Worm (Caenorhabditis elegans): ENCODE data around the gene ZK673.2.
"Not testable (repeated sequence)": the region's sequence is repeated elsewhere in the genome, so short reads cannot be mapped to it uniquely, and the experiment has no call there.

Gene ZK673.2

DNA sequence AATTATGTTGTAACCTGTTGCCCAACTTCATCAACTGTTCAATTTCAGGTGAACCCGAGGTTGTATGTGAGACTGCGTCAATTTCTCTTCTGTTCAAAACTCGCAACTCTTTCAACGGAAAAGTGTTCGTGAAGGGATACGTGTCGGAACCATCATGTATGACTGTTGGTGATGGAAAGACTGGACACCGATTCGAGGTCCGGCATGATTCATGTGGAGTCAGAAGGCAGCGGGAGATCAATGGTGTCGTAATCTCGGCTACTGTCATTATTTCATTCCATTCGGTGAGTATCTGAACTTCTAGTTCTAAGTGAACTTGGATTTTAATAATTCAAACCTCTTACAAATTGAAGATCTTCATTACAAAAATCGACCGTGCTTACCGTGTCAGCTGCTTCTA, 10.2 kb upstream of the ZK673.2 start:
- TF ChIP-seq pag-3 (tag; optimal IDR thresholded peaks at IDR 0.05; ENCODE audit: borderline replicate concordance) (no peak), odd-2 (tag; optimal IDR thresholded peaks at IDR 0.05) (no peak), ztf-16 (tag; optimal IDR thresholded peaks at IDR 0.05) (no peak), ceh-6 (GFP tag; optimal IDR thresholded peaks at IDR 0.05) (no peak), ceh-31 (tag; optimal IDR thresholded peaks at IDR 0.05) (no peak), C08G9.2 (tag; optimal IDR thresholded peaks at IDR 0.05) (no peak), C38D4.7 (GFP tag; optimal IDR thresholded peaks at IDR 0.05) (no peak), gmeb-2 (tag; optimal IDR thresholded peaks at IDR 0.05) (no peak), madf-2 (tag; optimal IDR thresholded peaks at IDR 0.05) (no peak), T23F11.4 (GFP tag; optimal IDR thresholded peaks at IDR 0.05) (no peak), dve-1 (tag; optimal IDR thresholded peaks at IDR 0.05) (no peak), nfya-1 (tag; optimal IDR thresholded peaks at IDR 0.05) (no peak), ref-2 (tag; optimal IDR thresholded peaks at IDR 0.05) (no peak), zip-5 (tag; optimal IDR thresholded peaks at IDR 0.05) (no peak)

DNA sequence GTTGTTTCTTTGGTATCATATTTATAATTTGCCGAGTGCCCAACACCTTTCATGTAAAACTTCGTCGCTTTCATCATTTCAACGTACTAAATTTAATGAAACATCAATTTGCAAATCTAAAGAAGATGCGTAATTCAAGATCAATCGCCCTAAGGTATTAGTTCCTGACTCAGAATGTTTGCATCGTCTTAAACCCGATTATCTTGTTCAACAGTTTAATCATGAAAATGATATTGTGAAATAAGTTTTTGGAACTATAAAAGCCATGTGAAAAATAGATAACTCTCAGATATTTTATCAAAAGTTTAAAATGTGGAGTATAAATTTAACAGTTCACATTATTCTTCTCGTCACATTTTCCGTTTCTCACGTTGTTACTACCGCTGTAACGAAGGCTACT, 8.1 kb upstream of the ZK673.2 start, which contains the start of gene E04D5.4:
E04D5.4 (plus strand) TSS at position 301 of the 400 bp plus-strand sequence.
- no peak for TF ChIP-seq lim-6 (tag; optimal IDR thresholded peaks at IDR 0.05)
- no peak for TF ChIP-seq ceh-45 (GFP tag; IDR thresholded peaks at IDR 0.05)
- no peak for TF ChIP-seq fax-1 (tag; optimal IDR thresholded peaks at IDR 0.05)
- no peak for TF ChIP-seq mec-3 (tag; optimal IDR thresholded peaks at IDR 0.05; ENCODE audit: borderline replicate concordance)
- no peak for TF ChIP-seq K09A11.1 (tag; optimal IDR thresholded peaks at IDR 0.05; ENCODE audit: insufficient read depth)
- TF ChIP-seq nfya-1 (tag; optimal IDR thresholded peaks at IDR 0.05) = no peak
- no peak for TF ChIP-seq hlh-13 (GFP tag; optimal IDR thresholded peaks at IDR 0.05)
- TF ChIP-seq ceh-9 (tag; optimal IDR thresholded peaks at IDR 0.05) = no peak
- TF ChIP-seq unc-42 (tag; optimal IDR thresholded peaks at IDR 0.05) = no peak
- no peak for TF ChIP-seq ceh-2 (tag; optimal IDR thresholded peaks at IDR 0.05)
- no peak for TF ChIP-seq ceh-18 (tag; optimal IDR thresholded peaks at IDR 0.05)
- no peak for TF ChIP-seq ceh-34 (tag; optimal IDR thresholded peaks at IDR 0.05)
- TF ChIP-seq ceh-6 (GFP tag; optimal IDR thresholded peaks at IDR 0.05) = no peak
- no peak for TF ChIP-seq ceh-22 (tag; optimal IDR thresholded peaks at IDR 0.05)
- TF ChIP-seq dve-1 (tag; optimal IDR thresholded peaks at IDR 0.05) = no peak
- no peak for TF ChIP-seq nhr-11 (tag; optimal IDR thresholded peaks at IDR 0.05)
- TF ChIP-seq ceh-24 (tag; optimal IDR thresholded peaks at IDR 0.05) = no peak

DNA sequence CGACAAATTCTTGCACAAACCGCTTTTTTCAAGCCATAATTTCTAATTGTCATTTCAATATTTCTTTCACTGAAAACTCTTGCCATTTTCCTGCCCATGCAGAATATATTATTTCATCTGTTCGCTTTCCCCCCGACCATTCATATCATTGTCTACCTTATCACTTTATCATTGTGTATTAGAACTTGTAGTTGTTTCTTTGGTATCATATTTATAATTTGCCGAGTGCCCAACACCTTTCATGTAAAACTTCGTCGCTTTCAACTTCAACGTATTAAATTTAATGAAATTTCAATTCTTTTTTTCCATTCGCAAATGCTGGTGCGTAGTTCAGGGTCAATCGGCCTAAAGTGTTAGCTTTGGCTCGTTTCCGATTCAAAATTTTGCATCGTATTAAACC, 5.2 kb upstream of the ZK673.2 start, which contains the start of gene ZK673.1:
ZK673.1 (plus strand) TSS at position 301 of the 400 bp plus-strand sequence.
- not testable (repeated sequence) for TF ChIP-seq C08G9.2, ceh-31, Y22D7AL.16 (tag; optimal IDR thresholded peaks at IDR 0.05)

DNA sequence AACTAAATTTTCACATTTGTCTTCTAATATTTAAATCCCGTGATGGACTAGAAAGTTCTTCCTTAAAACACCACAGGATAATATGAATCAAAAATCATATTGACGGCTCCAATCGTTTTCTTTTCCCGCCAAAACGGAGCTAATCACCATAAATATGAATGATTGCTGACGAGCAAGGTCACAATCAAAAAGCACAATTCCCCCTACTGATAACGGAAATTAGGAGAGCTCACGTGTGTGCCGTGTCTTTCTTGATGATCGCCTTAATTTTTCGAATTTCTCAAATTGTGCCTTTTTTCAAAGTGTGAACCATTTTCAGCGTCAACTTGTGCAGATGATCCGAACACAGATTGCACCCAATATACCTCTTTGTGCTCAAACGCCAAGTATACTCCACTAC, 4.2 kb upstream of the ZK673.2 start:
- peak; percentile 72 for TF ChIP-seq elt-2 (tag; optimal IDR thresholded peaks at IDR 0.05)
- no peak for TF ChIP-seq ceh-24 (tag; optimal IDR thresholded peaks at IDR 0.05)
- no peak for TF ChIP-seq madf-2 (tag; optimal IDR thresholded peaks at IDR 0.05)
- TF ChIP-seq npax-4 (tag; optimal IDR thresholded peaks at IDR 0.05) = no peak
- TF ChIP-seq hlh-8 (tag; optimal IDR thresholded peaks at IDR 0.05) = no peak
- no peak for TF ChIP-seq hlh-6 (tag; optimal IDR thresholded peaks at IDR 0.05)

DNA sequence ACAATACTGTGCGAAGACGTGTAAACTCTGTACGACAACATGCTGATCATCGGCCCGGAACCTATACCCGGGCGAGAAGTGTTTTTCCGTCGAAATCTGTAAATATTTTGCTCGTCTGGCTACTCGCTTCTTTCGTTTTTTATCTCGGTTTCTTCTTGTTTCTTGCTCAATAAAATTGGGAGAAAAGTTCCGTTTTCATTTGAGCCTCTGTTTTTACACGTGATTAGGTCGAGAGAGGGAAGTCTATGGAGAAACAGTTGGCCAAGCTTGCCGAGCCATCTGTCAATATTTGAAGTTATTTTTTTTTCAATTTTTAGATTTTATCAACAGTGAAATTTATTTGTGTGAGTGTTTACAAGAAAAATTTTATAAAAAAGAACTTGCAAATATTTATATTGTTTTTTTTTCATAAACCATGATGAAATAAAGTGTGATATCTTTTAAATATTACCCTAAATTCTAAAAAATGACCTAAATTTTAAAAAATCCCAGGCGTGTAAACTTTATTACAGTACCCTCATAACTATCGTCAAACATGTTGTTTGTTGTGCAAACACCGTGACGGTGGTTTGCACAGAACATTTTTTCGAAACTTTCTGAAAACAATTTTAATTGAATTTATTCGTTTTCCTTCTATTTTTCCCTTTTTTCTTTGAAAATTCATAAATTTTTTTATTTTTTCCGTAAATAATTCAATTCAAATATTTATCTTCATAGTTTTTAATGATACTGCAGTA, 2.9 kb upstream of the ZK673.2 start:
- TF ChIP-seq lin-11 (tag; optimal IDR thresholded peaks at IDR 0.05) (no peak), unc-3 (GFP tag; conservative IDR thresholded peaks at IDR 0.05) (no peak), unc-3 (tag; optimal IDR thresholded peaks at IDR 0.05) (no peak), T23F11.4 (GFP tag; optimal IDR thresholded peaks at IDR 0.05) (no peak), elt-2 (tag; optimal IDR thresholded peaks at IDR 0.05) (no peak), ceh-45 (GFP tag; IDR thresholded peaks at IDR 0.05) (no peak), ceh-24 (tag; optimal IDR thresholded peaks at IDR 0.05) (no peak), ceh-48 (tag; optimal IDR thresholded peaks at IDR 0.05) (no peak), ttx-3 (tag; optimal IDR thresholded peaks at IDR 0.05) (no peak), unc-86 (tag; optimal IDR thresholded peaks at IDR 0.05) (no peak), K02D7.2 (tag; optimal IDR thresholded peaks at IDR 0.05) (no peak), ets-4 (tag; optimal IDR thresholded peaks at IDR 0.05) (no peak), ceh-19 (GFP tag; optimal IDR thresholded peaks at IDR 0.05) (no peak), ceh-2 (tag; optimal IDR thresholded peaks at IDR 0.05) (no peak), nhr-232 (tag; optimal IDR thresholded peaks at IDR 0.05) (no peak), nhr-11 (tag; optimal IDR thresholded peaks at IDR 0.05) (no peak), pax-1 (tag; optimal IDR thresholded peaks at IDR 0.05) (no peak), hlh-15 (tag; optimal IDR thresholded peaks at IDR 0.05) (no peak)

Data from whole organism, late embryonic.